Worm (Caenorhabditis elegans): ENCODE results near the gene B0524.3.

DNA sequence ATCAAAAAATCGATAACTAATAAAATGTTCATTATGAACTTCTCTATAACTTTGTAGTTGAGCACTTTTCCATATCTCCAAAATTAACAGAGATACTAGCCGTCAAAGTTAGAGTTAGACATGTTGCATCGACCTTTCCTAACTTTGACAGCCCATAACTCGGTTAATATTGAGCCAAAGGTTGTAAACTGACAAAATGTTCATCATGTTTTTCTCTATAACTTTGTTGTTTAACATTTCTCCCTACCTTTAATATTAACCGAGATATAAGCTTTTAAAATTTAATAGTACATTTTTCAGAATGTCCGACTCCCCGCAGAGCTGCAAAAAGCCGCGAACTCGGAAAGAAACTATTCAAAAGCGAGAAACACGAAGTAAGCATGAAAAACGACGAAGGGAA, 32.4 kb upstream of the B0524.3 start, which contains the start of gene hlh-33:
- TF ChIP-seq bed-1 (GFP tag; IDR thresholded peaks at IDR 0.05) (no peak), lin-35 (GFP tag; optimal IDR thresholded peaks at IDR 0.05) (no peak), nhr-179 (tag; optimal IDR thresholded peaks at IDR 0.05) (no peak), snpc-1.3 (tag; optimal IDR thresholded peaks at IDR 0.05; ENCODE audit: insufficient read depth) (no peak), ztf-28 (GFP tag; IDR thresholded peaks at IDR 0.05) (no peak), Y95B8A.8 (GFP tag; IDR thresholded peaks at IDR 0.05) (no peak), F55B11.4 (tag; optimal IDR thresholded peaks at IDR 0.05; ENCODE audit: borderline replicate concordance, insufficient read depth) (no peak), bed-2 (GFP tag; IDR thresholded peaks at IDR 0.05) (no peak), C17E4.6 (GFP tag; IDR thresholded peaks at IDR 0.05) (no peak), lag-1 (GFP tag; IDR thresholded peaks at IDR 0.05) (no peak), ceh-91 (GFP tag; IDR thresholded peaks at IDR 0.05) (no peak)
